Fruit fly (Drosophila melanogaster) whole organism, embryonic: ENCODE results near the gene Sf3b1.

ENCODE experiments used
- Awh ChIP-seq: fragments of 200-800 bp; sonication (Bioruptor generic); IDR thresholded peaks from 2 replicates; pipeline ENCODE4, ENCODE4 v1.3.6; 2022; ENCODE audit warnings: missing biosample characterization, missing genetic modification characterization
- C15 ChIP-seq: fragments of 200-800 bp; sonication (Bioruptor generic); IDR thresholded peaks from 3 replicates; pipeline ENCODE4 v1.3.6; 2022; ENCODE audit warnings: missing biosample characterization, missing genetic modification characterization
- CG10654 ChIP-seq: fragments of 200-800 bp; sonication (Bioruptor generic); optimal IDR thresholded peaks from 2 replicates; lab custom pipeline; 2016; ENCODE audit warnings: missing biosample characterization, missing genetic modification characterization
- CG11398 ChIP-seq: fragments of 200-800 bp; sonication (Bioruptor generic); optimal IDR thresholded peaks from 2 replicates; lab custom pipeline; 2016; ENCODE audit warnings: missing biosample characterization, missing genetic modification characterization
- CG12071 ChIP-seq: fragments of 200-800 bp; sonication (Bioruptor generic); optimal IDR thresholded peaks from 3 replicates; lab custom pipeline; 2018; ENCODE audit warnings: missing biosample characterization, mild to moderate bottlenecking, missing genetic modification characterization
- CG13296 ChIP-seq: fragments of 200-800 bp; sonication (Bioruptor generic); optimal IDR thresholded peaks from 3 replicates; lab custom pipeline; 2018; ENCODE audit warnings: missing biosample characterization, mild to moderate bottlenecking, missing genetic modification characterization
- CG14014 ChIP-seq: fragments of 200-800 bp; sonication (Bioruptor generic); IDR thresholded peaks from 2 replicates; pipeline ENCODE4 v1.3.6; 2022; ENCODE audit warnings: missing biosample characterization, missing genetic modification characterization
- CG14667 ChIP-seq: fragments of 200-800 bp; sonication (Bioruptor generic); IDR thresholded peaks from 2 replicates; pipeline ENCODE4 v1.3.6; 2022; ENCODE audit warnings: missing biosample characterization, missing genetic modification characterization
- CG1647 ChIP-seq: fragments of 200-800 bp; sonication (Bioruptor generic); optimal IDR thresholded peaks from 3 replicates; lab custom pipeline; 2016; ENCODE audit warnings: missing biosample characterization, missing genetic modification characterization
- CG17361 ChIP-seq: fragments of 200-800 bp; sonication (Bioruptor generic); IDR thresholded peaks from 3 replicates; pipeline ENCODE4 v1.3.6; 2022; ENCODE audit warnings: missing biosample characterization, missing genetic modification characterization
- CG17612 ChIP-seq: fragments of 200-800 bp; sonication (Bioruptor generic); IDR thresholded peaks from 2 replicates; pipeline ENCODE4 v1.3.6; 2022; ENCODE audit warnings: missing biosample characterization, missing genetic modification characterization
- CG18599 ChIP-seq: fragments of 200-800 bp; sonication (Bioruptor generic); optimal IDR thresholded peaks from 3 replicates; lab custom pipeline; 2017; ENCODE audit warnings: missing biosample characterization, missing genetic modification characterization, mild to moderate bottlenecking, moderate library complexity, missing genetic modification reagents
- CG30403 ChIP-seq: fragments of 200-800 bp; sonication (Bioruptor generic); optimal IDR thresholded peaks from 3 replicates; lab custom pipeline; 2016; ENCODE audit warnings: missing biosample characterization, missing genetic modification characterization
- CG3163 ChIP-seq: fragments of 200-800 bp; sonication (Bioruptor generic); optimal IDR thresholded peaks from 3 replicates; lab custom pipeline; 2016; ENCODE audit warnings: missing biosample characterization, missing genetic modification characterization
- CG32532 ChIP-seq: fragments of 200-800 bp; sonication (Bioruptor generic); IDR thresholded peaks from 2 replicates; pipeline ENCODE4 v1.3.6; 2022; ENCODE audit warnings: missing biosample characterization, missing genetic modification characterization
- CG32772 ChIP-seq: fragments of 200-800 bp; sonication (Bioruptor generic); IDR thresholded peaks from 2 replicates; pipeline ENCODE4 v1.3.6; 2022; ENCODE audit warnings: missing biosample characterization, missing genetic modification characterization
- CG3281 ChIP-seq: fragments of 200-800 bp; sonication (Bioruptor generic); optimal IDR thresholded peaks from 3 replicates; lab custom pipeline; 2017; ENCODE audit warnings: missing biosample characterization, mild to moderate bottlenecking, missing genetic modification characterization
- CG4360 ChIP-seq: fragments of 200-800 bp; sonication (Bioruptor generic); IDR thresholded peaks from 2 replicates; pipeline ENCODE4 v1.3.6; 2022; ENCODE audit warnings: missing biosample characterization, missing genetic modification characterization
- CG6654 ChIP-seq: fragments of 200-800 bp; sonication (Bioruptor generic); optimal IDR thresholded peaks from 2 replicates; lab custom pipeline; 2017; ENCODE audit warnings: missing biosample characterization, mild to moderate bottlenecking, missing genetic modification characterization
- CG7271 ChIP-seq: fragments of 200-800 bp; sonication (Bioruptor generic); optimal IDR thresholded peaks from 2 replicates; lab custom pipeline; 2018; ENCODE audit warnings: missing biosample characterization, mild to moderate bottlenecking, missing genetic modification characterization, moderate library complexity
- CG7963 ChIP-seq: fragments of 200-800 bp; sonication (Bioruptor generic); IDR thresholded peaks from 3 replicates; pipeline ENCODE4 v1.3.6; 2022; ENCODE audit warnings: missing biosample characterization, missing genetic modification characterization; ENCODE audit not compliant: partially characterized antibody
- Dbx ChIP-seq: fragments of 200-800 bp; sonication (Bioruptor generic); IDR thresholded peaks from 3 replicates; pipeline ENCODE4 v1.3.6; 2022; ENCODE audit warnings: missing biosample characterization, missing genetic modification characterization
- Dip3 ChIP-seq: fragments of 200-800 bp; sonication (Bioruptor generic); optimal IDR thresholded peaks from 3 replicates; lab custom pipeline; 2016; ENCODE audit warnings: missing biosample characterization, missing genetic modification characterization
- HLH54F ChIP-seq: fragments of 200-800 bp; sonication (Bioruptor generic); optimal IDR thresholded peaks from 3 replicates; lab custom pipeline; 2016; ENCODE audit warnings: missing biosample characterization, missing genetic modification characterization
- Hey ChIP-seq: fragments of 200-800 bp; sonication (Bioruptor generic); optimal IDR thresholded peaks from 3 replicates; lab custom pipeline; 2018; ENCODE audit warnings: missing biosample characterization, mild to moderate bottlenecking, missing genetic modification characterization
- Lhr ChIP-seq: fragments of 200-800 bp; sonication (Bioruptor generic); optimal IDR thresholded peaks from 3 replicates; lab custom pipeline; 2017; ENCODE audit warnings: mild to moderate bottlenecking, missing biosample characterization, missing genetic modification reagents, missing genetic modification characterization
- Mes4 ChIP-seq: fragments of 200-800 bp; sonication (Bioruptor generic); optimal IDR thresholded peaks from 2 replicates; lab custom pipeline; 2016; ENCODE audit warnings: missing biosample characterization, missing genetic modification characterization
- Neu2 ChIP-seq: fragments of 200-800 bp; sonication (Bioruptor generic); optimal IDR thresholded peaks from 3 replicates; lab custom pipeline; 2016; ENCODE audit warnings: missing biosample characterization, missing genetic modification characterization, borderline replicate concordance
- Nf-YA ChIP-seq: fragments of 200-800 bp; sonication (Bioruptor generic); IDR thresholded peaks from 2 replicates; pipeline ENCODE4 v1.3.6; 2022; ENCODE audit warnings: missing biosample characterization, missing genetic modification characterization
- Sin3A ChIP-seq: fragments of >200 bp; optimal IDR thresholded peaks from 2 replicates; lab custom pipeline; 2018
- Ssrp ChIP-seq: fragments of 200-800 bp; sonication (Bioruptor generic); optimal IDR thresholded peaks from 2 replicates; lab custom pipeline; 2018; ENCODE audit warnings: missing biosample characterization, mild to moderate bottlenecking, missing genetic modification characterization, moderate library complexity
- ase ChIP-seq: fragments of 200-800 bp; sonication (Bioruptor generic); IDR thresholded peaks from 3 replicates; pipeline ENCODE4 v1.3.6; 2022; ENCODE audit warnings: missing biosample characterization, missing genetic modification characterization
- ato ChIP-seq: fragments of 200-800 bp; sonication (Bioruptor generic); IDR thresholded peaks from 2 replicates; pipeline ENCODE4 v1.3.6; 2022; ENCODE audit warnings: missing biosample characterization, missing genetic modification characterization; ENCODE audit not compliant: partially characterized antibody
- bbx ChIP-seq: fragments of 200-800 bp; sonication (Bioruptor generic); IDR thresholded peaks from 2 replicates; pipeline ENCODE4 v1.3.6; 2022; ENCODE audit warnings: missing biosample characterization, missing genetic modification characterization; ENCODE audit not compliant: partially characterized antibody
- br ChIP-seq: fragments of >200 bp; optimal IDR thresholded peaks from 2 replicates; lab custom pipeline; 2017
- chinmo ChIP-seq: fragments of 200-800 bp; sonication (Bioruptor generic); IDR thresholded peaks from 4 replicates; pipeline ENCODE4 v1.3.6; 2022; ENCODE audit warnings: missing biosample characterization, missing genetic modification characterization; ENCODE audit not compliant: partially characterized antibody
- ci ChIP-seq: fragments of 200-800 bp; sonication (Bioruptor generic); IDR thresholded peaks from 3 replicates; pipeline ENCODE4 v1.3.6; 2022; ENCODE audit warnings: missing biosample characterization, missing genetic modification characterization
- corto ChIP-seq: fragments of 200-800 bp; sonication (Bioruptor generic); optimal IDR thresholded peaks from 2 replicates; lab custom pipeline; 2016; ENCODE audit warnings: missing biosample characterization, mild to moderate bottlenecking, missing genetic modification characterization, moderate library complexity
- exex ChIP-seq: fragments of 200-800 bp; sonication (Bioruptor generic); optimal IDR thresholded peaks from 4 replicates; lab custom pipeline; 2018; ENCODE audit warnings: missing biosample characterization, mild to moderate bottlenecking, missing genetic modification characterization, moderate library complexity
- gce ChIP-seq: fragments of 200-800 bp; sonication (Bioruptor generic); IDR thresholded peaks from 3 replicates; pipeline ENCODE4 v1.3.6; 2022; ENCODE audit warnings: missing biosample characterization, missing genetic modification characterization
- grau ChIP-seq: fragments of 200-800 bp; optimal IDR thresholded peaks from 3 replicates; lab custom pipeline; 2019; ENCODE audit warnings: missing biosample characterization, mild to moderate bottlenecking, missing genetic modification characterization, moderate library complexity
- h ChIP-seq: fragments of >200 bp; optimal IDR thresholded peaks from 2 replicates; lab custom pipeline; 2017
- ken ChIP-seq: fragments of 200-800 bp; sonication (Bioruptor generic); IDR thresholded peaks from 3 replicates; pipeline ENCODE4 v1.3.6; 2022; ENCODE audit warnings: missing biosample characterization, missing genetic modification characterization
- onecut ChIP-seq: fragments of 200-800 bp; sonication (Bioruptor generic); IDR thresholded peaks from 2 replicates; pipeline ENCODE4 v1.3.6; 2022; ENCODE audit warnings: missing biosample characterization, missing genetic modification characterization
- p53 ChIP-seq: fragments of 200-800 bp; sonication (Bioruptor generic); optimal IDR thresholded peaks from 2 replicates; lab custom pipeline; 2016; ENCODE audit warnings: missing biosample characterization, missing genetic modification characterization
- pb ChIP-seq: fragments of 200-800 bp; sonication (Bioruptor generic); optimal IDR thresholded peaks from 3 replicates; lab custom pipeline; 2016; ENCODE audit warnings: missing biosample characterization, missing genetic modification characterization
- sisA ChIP-seq: fragments of 200-800 bp; sonication (Bioruptor generic); IDR thresholded peaks from 2 replicates; pipeline ENCODE4 v1.3.6; 2022; ENCODE audit warnings: missing biosample characterization, missing genetic modification characterization
- stc ChIP-seq: fragments of 200-800 bp; sonication (Bioruptor generic); IDR thresholded peaks from 2 replicates; pipeline ENCODE4 v1.3.6; 2022; ENCODE audit warnings: missing biosample characterization, missing genetic modification characterization
- tx ChIP-seq: fragments of 200-800 bp; sonication (Bioruptor generic); optimal IDR thresholded peaks from 2 replicates; lab custom pipeline; 2016; ENCODE audit warnings: missing biosample characterization, missing genetic modification characterization
- usp ChIP-seq: fragments of >200 bp; optimal IDR thresholded peaks from 2 replicates; lab custom pipeline; 2017; ENCODE audit warnings: missing biosample characterization, missing genetic modification characterization
- vfl ChIP-seq: fragments of 200-800 bp; sonication (Bioruptor generic); optimal IDR thresholded peaks from 2 replicates; lab custom pipeline; 2016; ENCODE audit warnings: missing biosample characterization, missing genetic modification characterization
- vnd ChIP-seq: fragments of 200-800 bp; sonication (Bioruptor generic); IDR thresholded peaks from 3 replicates; pipeline ENCODE4 v1.3.6; 2022; ENCODE audit warnings: missing biosample characterization, missing genetic modification characterization; ENCODE audit not compliant: partially characterized antibody
- wor ChIP-seq: fragments of 200-800 bp; sonication (Bioruptor generic); IDR thresholded peaks from 2 replicates; pipeline ENCODE4 v1.3.6; 2022; ENCODE audit warnings: missing biosample characterization, missing genetic modification characterization

The Sf3b1 gene

dm6 chr2L:606165-606564 is 38.0 kb downstream of the Sf3b1 start (continued):
- no peak for TF ChIP-seq CG32532 (GFP tag; lab: Robert Waterston, UW)
- no peak for TF ChIP-seq tx (GFP tag; lab: Kevin White, UChicago)
- no peak for TF ChIP-seq p53 (GFP tag; lab: Kevin White, UChicago)
- TF ChIP-seq bbx (GFP tag; lab: Robert Waterston, UW) = no peak
- TF ChIP-seq Sin3A (lab: Kevin White, UChicago) = no peak
- no peak for TF ChIP-seq usp
- TF ChIP-seq ci (GFP tag; lab: Robert Waterston, UW) = peak; percentile 68; the same call in 2 of the 3 replicates
- TF ChIP-seq h (lab: Kevin White, UChicago) = no peak
- no peak for TF ChIP-seq br (lab: Kevin White, UChicago)
- no peak for TF ChIP-seq gce
- TF ChIP-seq CG7963 (GFP tag; lab: Robert Waterston, UW) = no peak
- no peak for TF ChIP-seq CG14667 (GFP tag; lab: Robert Waterston, UW)
- TF ChIP-seq C15 (GFP tag; lab: Robert Waterston, UW) = no peak
- TF ChIP-seq Nf-YA = 0 out of 2 replicates have a peak, but pooled peaks have one; percentile 16
- TF ChIP-seq Awh (GFP tag; lab: Robert Waterston, UW) = no peak
- no peak for TF ChIP-seq exex (tag; lab: Kevin White, UChicago)
- TF ChIP-seq Hey = no peak
- no peak for TF ChIP-seq vnd (GFP tag; lab: Robert Waterston, UW)
- 0 out of 3 replicates have a peak, but pooled peaks have one; percentile 48 for TF ChIP-seq ken (GFP tag; lab: Robert Waterston, UW)
- TF ChIP-seq corto = no peak
- no peak for TF ChIP-seq CG4360 (GFP tag; lab: Robert Waterston, UW)
- TF ChIP-seq onecut (GFP tag; lab: Robert Waterston, UW) = no peak
- no peak for TF ChIP-seq Dip3
- TF ChIP-seq CG12071 (GFP tag; lab: Kevin White, UChicago) = no peak
- TF ChIP-seq CG3163 (GFP tag; lab: Kevin White, UChicago) = no peak
- no peak for TF ChIP-seq CG11398 (GFP tag; lab: Kevin White, UChicago)
- no peak for TF ChIP-seq CG6654 (GFP tag; lab: Kevin White, UChicago)
- no peak for TF ChIP-seq CG13296 (GFP tag; lab: Kevin White, UChicago)
- no peak for TF ChIP-seq vfl
- peak; percentile 44 for TF ChIP-seq Ssrp (tag; lab: Kevin White, UChicago)
- peak; percentile 66 for TF ChIP-seq CG7271
- TF ChIP-seq CG17361 = peak; percentile 47; the same call in 2 of the 3 replicates
- TF ChIP-seq stc = no peak
- peak; percentile 5 for TF ChIP-seq Mes4 (GFP tag; lab: Kevin White, UChicago)
- no peak for TF ChIP-seq grau
- peak; percentile 29; the same call in 1 of the 2 replicates for TF ChIP-seq CG32772
- peak; percentile 51 for TF ChIP-seq sisA
- no peak for TF ChIP-seq CG1647 (GFP tag; lab: Kevin White, UChicago)
- TF ChIP-seq CG10654 (GFP tag; lab: Kevin White, UChicago) = no peak
- no peak for TF ChIP-seq Dbx (GFP tag; lab: Robert Waterston, UW)
- peak; percentile 33 for TF ChIP-seq CG30403 (GFP tag; lab: Kevin White, UChicago)
- TF ChIP-seq ase (GFP tag; lab: Robert Waterston, UW) = no peak
- no peak for TF ChIP-seq HLH54F
- TF ChIP-seq chinmo (GFP tag; lab: Robert Waterston, UW) = no peak
- TF ChIP-seq CG17612 (GFP tag; lab: Robert Waterston, UW) = no peak
- no peak for TF ChIP-seq CG18599 (GFP tag; lab: Kevin White, UChicago)
- TF ChIP-seq ato (GFP tag; lab: Robert Waterston, UW) = no peak
- no peak for TF ChIP-seq Neu2 (GFP tag; lab: Kevin White, UChicago)
- TF ChIP-seq CG3281 (GFP tag; lab: Kevin White, UChicago) = no peak
- no peak for TF ChIP-seq pb
- no peak; the same call in 1 of the 2 replicates for TF ChIP-seq wor (GFP tag; lab: Robert Waterston, UW)
- TF ChIP-seq CG14014 (GFP tag; lab: Robert Waterston, UW) = 0 out of 2 replicates have a peak, but pooled peaks have one; percentile 12
- no peak for TF ChIP-seq Lhr (GFP tag; lab: Kevin White, UChicago)
